Worm (Caenorhabditis elegans): ENCODE data around the gene gldi-7.
A peak's percentile ranks its signal among the peaks of the same experiment; 100 is the strongest.

The gldi-7 gene

ce11 chrII:8525133-8525736, 5.8 kb downstream of the gldi-7 start, which contains the start of the genes prp-9 and mrps-18B:
TSS of gene prp-9 (minus strand) at chrII:8525396.
TSS of gene mrps-18B (plus strand) at chrII:8525681.
- TF ChIP-seq tbx-11 (GFP tag; IDR thresholded peaks at IDR 0.05), result no peak
- TF ChIP-seq ceh-36 (tag; optimal IDR thresholded peaks at IDR 0.05), result no peak
- TF ChIP-seq F13C5.2 (tag; optimal IDR thresholded peaks at IDR 0.05), result no peak
- no peak for TF ChIP-seq hmbx-1 (tag; optimal IDR thresholded peaks at IDR 0.05)

DNA sequence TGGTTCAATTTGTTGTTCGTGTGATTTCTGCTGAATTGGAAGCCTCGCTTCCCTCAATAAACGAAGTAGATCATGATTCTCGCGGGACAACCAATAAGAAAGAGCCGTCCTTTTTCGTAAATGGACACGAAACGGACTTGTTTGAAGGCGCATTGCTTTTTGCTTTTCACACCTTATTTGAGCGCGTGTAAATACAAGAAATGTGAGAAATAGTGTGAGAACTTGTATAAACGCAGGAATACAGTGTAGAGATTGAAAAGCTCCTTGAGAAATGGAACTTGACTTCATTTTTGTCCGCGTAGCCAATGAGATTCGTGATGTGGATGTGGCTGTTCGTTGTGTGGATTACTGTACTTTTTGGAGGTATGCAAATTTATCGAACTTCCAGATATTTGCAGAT, 10.4 kb downstream of the gldi-7 start, which contains the start of gene cht-2:
Gene cht-2, plus strand, starts transcription at position 301 of the 400 bp plus-strand sequence.
- TF ChIP-seq hnd-1 (tag; optimal IDR thresholded peaks at IDR 0.05) (no peak), flt-1 (GFP tag; IDR thresholded peaks at IDR 0.05) (no peak), scrt-1 (GFP tag; IDR thresholded peaks at IDR 0.05) (no peak), ama-1 (optimal IDR thresholded peaks at IDR 0.05) (no peak), ceh-36 (tag; optimal IDR thresholded peaks at IDR 0.05) (no peak), aly-1 (tag; optimal IDR thresholded peaks at IDR 0.05) (no peak), tra-4 (tag; optimal IDR thresholded peaks at IDR 0.05) (no peak), F13C5.2 (tag; optimal IDR thresholded peaks at IDR 0.05) (no peak), hmg-4 (GFP tag; optimal IDR thresholded peaks at IDR 0.05) (no peak), tbx-11 (GFP tag; IDR thresholded peaks at IDR 0.05) (no peak), ceh-13 (GFP tag; optimal IDR thresholded peaks at IDR 0.05) (no peak), ets-7 (tag; optimal IDR thresholded peaks at IDR 0.05) (no peak), hmbx-1 (tag; optimal IDR thresholded peaks at IDR 0.05) (no peak), sea-1 (GFP tag; conservative IDR thresholded peaks at IDR 0.05) (no peak)

DNA sequence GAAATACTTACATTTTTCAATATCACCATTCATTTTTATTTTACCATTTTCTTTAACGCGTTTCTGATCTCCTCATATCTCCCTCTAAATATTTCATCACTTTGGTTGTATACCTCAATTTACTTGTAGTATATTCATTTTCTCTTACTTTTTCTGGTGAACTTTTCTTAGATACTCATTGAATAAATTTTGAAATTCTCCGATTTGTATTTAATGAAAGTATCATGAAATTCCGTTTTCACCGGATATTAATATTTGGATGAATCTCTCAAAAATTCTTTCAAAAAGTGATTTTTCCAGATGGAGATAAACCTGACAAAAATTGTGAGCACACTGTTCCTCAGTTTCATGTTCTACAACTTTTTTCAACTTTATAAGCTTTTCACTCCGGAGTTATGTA, 12.8 kb downstream of the gldi-7 start, which contains the start of gene T13H5.8:
Gene T13H5.8, plus strand, starts transcription at position 301 of the 400 bp plus-strand sequence.
- TF ChIP-seq scrt-1 (GFP tag; IDR thresholded peaks at IDR 0.05) (no peak), hmg-4 (GFP tag; optimal IDR thresholded peaks at IDR 0.05) (no peak), F13C5.2 (tag; optimal IDR thresholded peaks at IDR 0.05) (no peak), tbx-37 (GFP tag; conservative IDR thresholded peaks at IDR 0.05) (no peak), ceh-36 (tag; optimal IDR thresholded peaks at IDR 0.05) (no peak), hnd-1 (tag; optimal IDR thresholded peaks at IDR 0.05) (no peak), ama-1 (optimal IDR thresholded peaks at IDR 0.05) (no peak), B0310.2 (tag; optimal IDR thresholded peaks at IDR 0.05) (no peak), flt-1 (GFP tag; IDR thresholded peaks at IDR 0.05) (no peak), aly-1 (tag; optimal IDR thresholded peaks at IDR 0.05) (no peak), tra-4 (tag; optimal IDR thresholded peaks at IDR 0.05) (no peak), ceh-13 (GFP tag; optimal IDR thresholded peaks at IDR 0.05) (no peak), hmbx-1 (tag; optimal IDR thresholded peaks at IDR 0.05) (no peak), pes-1 (GFP tag; IDR thresholded peaks at IDR 0.05) (no peak), sea-1 (GFP tag; conservative IDR thresholded peaks at IDR 0.05) (no peak), ets-7 (tag; optimal IDR thresholded peaks at IDR 0.05) (no peak), tbx-11 (GFP tag; IDR thresholded peaks at IDR 0.05) (no peak)

- peak; percentile 5 for TF ChIP-seq F13C5.2 (tag; optimal IDR thresholded peaks at IDR 0.05)
- peak; percentile 46; the same call in 1 of the 2 replicates for TF ChIP-seq tbx-37 (GFP tag; conservative IDR thresholded peaks at IDR 0.05)
- TF ChIP-seq hnd-1 (tag; optimal IDR thresholded peaks at IDR 0.05), result no peak
- TF ChIP-seq flt-1 (GFP tag; IDR thresholded peaks at IDR 0.05), result 0 out of 2 replicates have a peak, but pooled peaks have one; percentile 31
Observed at ce11 chrII:8516783-8517182, 14.2 kb downstream of the gldi-7 start, which contains the start of gene rnh-2. TSS of gene rnh-2 (plus strand) at chrII:8517150.

- TF ChIP-seq tbx-11 (GFP tag; IDR thresholded peaks at IDR 0.05) (no peak), ama-1 (optimal IDR thresholded peaks at IDR 0.05) (no peak), F13C5.2 (tag; optimal IDR thresholded peaks at IDR 0.05) (no peak), sea-1 (GFP tag; conservative IDR thresholded peaks at IDR 0.05) (no peak), tbx-37 (GFP tag; conservative IDR thresholded peaks at IDR 0.05) (no peak), scrt-1 (GFP tag; IDR thresholded peaks at IDR 0.05) (no peak), tra-4 (tag; optimal IDR thresholded peaks at IDR 0.05) (no peak), B0310.2 (tag; optimal IDR thresholded peaks at IDR 0.05) (no peak), flt-1 (GFP tag; IDR thresholded peaks at IDR 0.05) (no peak), aly-1 (tag; optimal IDR thresholded peaks at IDR 0.05) (no peak), hmbx-1 (tag; optimal IDR thresholded peaks at IDR 0.05) (no peak), ceh-13 (GFP tag; optimal IDR thresholded peaks at IDR 0.05) (no peak), pes-1 (GFP tag; IDR thresholded peaks at IDR 0.05) (no peak), ets-7 (tag; optimal IDR thresholded peaks at IDR 0.05) (no peak), ceh-36 (tag; optimal IDR thresholded peaks at IDR 0.05) (no peak), hnd-1 (tag; optimal IDR thresholded peaks at IDR 0.05) (no peak), hmg-4 (GFP tag; optimal IDR thresholded peaks at IDR 0.05) (no peak)
Observed at ce11 chrII:8515521-8515920, 15.5 kb downstream of the gldi-7 start.

ce11 chrII:8514729-8515128, 16.3 kb downstream of the gldi-7 start, which contains the start of gene ctg-2:
TSS of gene ctg-2 (plus strand) at chrII:8515054.
- no peak for TF ChIP-seq pes-1 (GFP tag; IDR thresholded peaks at IDR 0.05)
- TF ChIP-seq B0310.2 (tag; optimal IDR thresholded peaks at IDR 0.05), result no peak
- no peak for TF ChIP-seq sea-1 (GFP tag; conservative IDR thresholded peaks at IDR 0.05)
- TF ChIP-seq tbx-37 (GFP tag; conservative IDR thresholded peaks at IDR 0.05), result no peak
- TF ChIP-seq hmbx-1 (tag; optimal IDR thresholded peaks at IDR 0.05), result no peak
- TF ChIP-seq ceh-13 (GFP tag; optimal IDR thresholded peaks at IDR 0.05), result no peak
- TF ChIP-seq hmg-4 (GFP tag; optimal IDR thresholded peaks at IDR 0.05), result no peak
- TF ChIP-seq scrt-1 (GFP tag; IDR thresholded peaks at IDR 0.05), result no peak
- no peak for TF ChIP-seq ets-7 (tag; optimal IDR thresholded peaks at IDR 0.05)
- TF ChIP-seq ama-1 (optimal IDR thresholded peaks at IDR 0.05), result no peak
- no peak for TF ChIP-seq ceh-36 (tag; optimal IDR thresholded peaks at IDR 0.05)
- TF ChIP-seq aly-1 (tag; optimal IDR thresholded peaks at IDR 0.05), result no peak
- TF ChIP-seq tbx-11 (GFP tag; IDR thresholded peaks at IDR 0.05), result no peak
- no peak for TF ChIP-seq tra-4 (tag; optimal IDR thresholded peaks at IDR 0.05)
- TF ChIP-seq flt-1 (GFP tag; IDR thresholded peaks at IDR 0.05), result no peak
- no peak for TF ChIP-seq hnd-1 (tag; optimal IDR thresholded peaks at IDR 0.05)
- no peak for TF ChIP-seq F13C5.2 (tag; optimal IDR thresholded peaks at IDR 0.05)

DNA sequence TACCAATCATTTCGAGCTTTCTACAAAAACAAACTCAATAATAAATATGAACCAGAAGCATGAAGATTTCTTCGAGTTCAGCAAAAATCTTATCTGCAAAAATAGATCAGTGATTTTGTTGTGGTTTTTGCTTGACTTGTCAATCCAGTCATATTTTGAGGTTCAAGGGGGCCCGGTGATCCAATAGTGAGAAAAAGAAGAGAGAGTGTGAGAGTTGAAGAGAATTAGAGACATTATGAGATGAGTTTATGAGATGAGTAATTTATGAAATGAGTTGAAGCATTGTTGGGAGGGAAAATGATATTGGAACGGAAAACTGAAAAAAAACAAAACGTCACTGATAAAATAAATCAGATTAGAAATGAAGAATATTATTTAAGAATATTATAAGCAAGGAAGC, 22.1 kb downstream of the gldi-7 start, which contains the start of gene T13H5.1:
Gene T13H5.1, minus strand, starts transcription at position 101 of the 400 bp plus-strand sequence.
- TF ChIP-seq tbx-37 (GFP tag; conservative IDR thresholded peaks at IDR 0.05), result no peak
- no peak for TF ChIP-seq ets-7 (tag; optimal IDR thresholded peaks at IDR 0.05)
- TF ChIP-seq aly-1 (tag; optimal IDR thresholded peaks at IDR 0.05), result no peak
- TF ChIP-seq flt-1 (GFP tag; IDR thresholded peaks at IDR 0.05), result no peak
- no peak for TF ChIP-seq B0310.2 (tag; optimal IDR thresholded peaks at IDR 0.05)
- no peak for TF ChIP-seq sea-1 (GFP tag; conservative IDR thresholded peaks at IDR 0.05)
- no peak for TF ChIP-seq ceh-36 (tag; optimal IDR thresholded peaks at IDR 0.05)
- TF ChIP-seq ceh-13 (GFP tag; optimal IDR thresholded peaks at IDR 0.05), result no peak
- no peak for TF ChIP-seq hmg-4 (GFP tag; optimal IDR thresholded peaks at IDR 0.05)
- TF ChIP-seq F13C5.2 (tag; optimal IDR thresholded peaks at IDR 0.05), result no peak
- no peak for TF ChIP-seq hmbx-1 (tag; optimal IDR thresholded peaks at IDR 0.05)
- no peak for TF ChIP-seq ama-1 (optimal IDR thresholded peaks at IDR 0.05)
- TF ChIP-seq tra-4 (tag; optimal IDR thresholded peaks at IDR 0.05), result no peak
- no peak for TF ChIP-seq hnd-1 (tag; optimal IDR thresholded peaks at IDR 0.05)
- no peak for TF ChIP-seq scrt-1 (GFP tag; IDR thresholded peaks at IDR 0.05)
- TF ChIP-seq pes-1 (GFP tag; IDR thresholded peaks at IDR 0.05), result no peak
- no peak for TF ChIP-seq tbx-11 (GFP tag; IDR thresholded peaks at IDR 0.05)

Data from whole organism, early embryonic.